Worm (Caenorhabditis elegans) whole organism, L1 larva: ENCODE data around the gene lgc-17.
A peak's percentile ranks its signal among the peaks of the same experiment; 100 is the strongest.

Experiments
- dsc-1 ChIP-seq: sonication (generic microtip); optimal IDR thresholded peaks from 2 replicates; lab custom pipeline; 2016; ENCODE audit warnings: mild to moderate bottlenecking, missing genetic modification characterization, missing compliant biosample characterization
- fos-1 ChIP-seq: fragments of 150-350 bp; optimal IDR thresholded peaks from 2 replicates; lab custom pipeline; 2014; ENCODE audit warnings: missing biosample characterization, missing genetic modification characterization
- jun-1 ChIP-seq: fragments of 150-350 bp; optimal IDR thresholded peaks from 2 replicates; lab custom pipeline; 2014; ENCODE audit warnings: missing biosample characterization, missing genetic modification reagents, missing genetic modification characterization
- lin-13 ChIP-seq: fragments of 150-350 bp; optimal IDR thresholded peaks from 2 replicates; lab custom pipeline; 2014; ENCODE audit warnings: missing biosample characterization, missing genetic modification reagents, missing genetic modification characterization
- mep-1 ChIP-seq: fragments of 150-350 bp; optimal IDR thresholded peaks from 2 replicates; lab custom pipeline; 2014; ENCODE audit warnings: missing biosample characterization, missing genetic modification characterization
- nhr-11 ChIP-seq: fragments of 150-350 bp; optimal IDR thresholded peaks from 2 replicates; lab custom pipeline; 2014; ENCODE audit warnings: missing biosample characterization, missing genetic modification characterization

- no peak for TF ChIP-seq jun-1 (tag; lab: Kevin White, UChicago)
- TF ChIP-seq dsc-1 (tag; lab: Kevin White, UChicago) = peak; percentile 25
- TF ChIP-seq lin-13 (GFP tag; lab: Kevin White, UChicago) = no peak
- no peak for TF ChIP-seq nhr-11
- TF ChIP-seq mep-1 (tag; lab: Kevin White, UChicago) = no peak
- TF ChIP-seq fos-1 (tag; lab: Kevin White, UChicago) = no peak
Observed at ce11 chrX:12082813-12083212, 38.6 kb upstream of the lgc-17 start.
